Worm (Caenorhabditis elegans) whole organism, L1 larva: ENCODE data around the gene acr-2.

Source experiments
- C04F5.9 ChIP-seq: sonication (generic microtip); optimal IDR thresholded peaks from 2 replicates; lab custom pipeline; 2016; ENCODE audit warnings: missing genetic modification characterization, missing compliant biosample characterization
- F16B12.6 ChIP-seq: fragments of 150-350 bp; optimal IDR thresholded peaks from 2 replicates; lab custom pipeline; 2014; ENCODE audit warnings: missing biosample characterization, missing genetic modification characterization
- alr-1 ChIP-seq: fragments of 200-800 bp; sonication (Bioruptor generic); optimal IDR thresholded peaks from 2 replicates; lab custom pipeline; 2018; ENCODE audit warnings: borderline replicate concordance, mild to moderate bottlenecking, missing genetic modification characterization, missing compliant biosample characterization
- aly-2 ChIP-seq: fragments of 150-350 bp; optimal IDR thresholded peaks from 2 replicates; lab custom pipeline; 2014; ENCODE audit warnings: missing biosample characterization, missing genetic modification characterization
- blmp-1 ChIP-seq: fragments of 150-350 bp; optimal IDR thresholded peaks from 2 replicates; lab custom pipeline; 2014; ENCODE audit warnings: missing biosample characterization, missing genetic modification characterization
- ceh-8 ChIP-seq: fragments of 200-800 bp; sonication (Bioruptor generic); optimal IDR thresholded peaks from 2 replicates; lab custom pipeline; 2018; ENCODE audit warnings: mild to moderate bottlenecking, missing genetic modification characterization, moderate library complexity, missing compliant biosample characterization
- ceh-90 ChIP-seq: sonication (generic microtip); optimal IDR thresholded peaks from 2 replicates; lab custom pipeline; 2016; ENCODE audit warnings: missing genetic modification characterization, missing compliant biosample characterization
- ces-1 ChIP-seq: fragments of 150-350 bp; optimal IDR thresholded peaks from 2 replicates; lab custom pipeline; 2014; ENCODE audit warnings: missing biosample characterization, missing genetic modification reagents, missing genetic modification characterization
- dpl-1 ChIP-seq, 3 experiments: fragments of 150-350 bp in 2 of 3; sonication (generic microtip) in 1 of 3; optimal IDR thresholded peaks; 2 replicates each; lab custom pipeline; 2014 to 2017; ENCODE audit warnings: missing biosample characterization in 3 of 3, missing genetic modification characterization in 3 of 3, missing genetic modification reagents in 3 of 3
- efl-3 ChIP-seq: fragments of 200-800 bp; sonication (Bioruptor generic); optimal IDR thresholded peaks from 2 replicates; lab custom pipeline; 2018; ENCODE audit warnings: mild to moderate bottlenecking, missing genetic modification characterization, missing compliant biosample characterization
- egl-27 ChIP-seq, 2 experiments: fragments of 150-350 bp in 1 of 2; sonication (generic microtip); optimal IDR thresholded peaks; 3 replicates each; lab custom pipeline; 2017 to 2018; ENCODE audit warnings: missing biosample characterization in 2 of 2, missing genetic modification characterization in 2 of 2, missing genetic modification reagents in 2 of 2
- elt-2 ChIP-seq: sonication (generic microtip); optimal IDR thresholded peaks from 2 replicates; lab custom pipeline; 2016; ENCODE audit warnings: missing genetic modification characterization, mild to moderate bottlenecking, inconsistent platforms, missing compliant biosample characterization, missing genetic modification reagents
- elt-3 ChIP-seq, 6 experiments: fragments of 150-350 bp in 1 of 6; sonication (generic microtip); optimal IDR thresholded peaks; 2 replicates each; lab custom pipeline; 2017 to 2018; ENCODE audit warnings: missing biosample characterization in 6 of 6, missing genetic modification characterization in 6 of 6, inconsistent platforms in 1 of 6
- fkh-4 ChIP-seq: sonication (generic microtip); optimal IDR thresholded peaks from 2 replicates; lab custom pipeline; 2016; ENCODE audit warnings: missing compliant biosample characterization, missing genetic modification characterization, borderline replicate concordance
- fkh-8 ChIP-seq: sonication (generic microtip); optimal IDR thresholded peaks from 2 replicates; lab custom pipeline; 2016; ENCODE audit warnings: mild to moderate bottlenecking, missing genetic modification characterization, missing compliant biosample characterization
- fos-1 ChIP-seq: fragments of 150-350 bp; optimal IDR thresholded peaks from 2 replicates; lab custom pipeline; 2014; ENCODE audit warnings: missing biosample characterization, missing genetic modification characterization
- grh-1 ChIP-seq: fragments of 200-800 bp; sonication (Bioruptor generic); IDR thresholded peaks from 2 replicates; pipeline ENCODE4 v1.3.6; 2022; ENCODE audit warnings: missing genetic modification reagents, missing genetic modification characterization, missing compliant biosample characterization
- hlh-17 ChIP-seq: fragments of 200-800 bp; sonication (Bioruptor generic); optimal IDR thresholded peaks from 2 replicates; lab custom pipeline; 2018; ENCODE audit warnings: missing genetic modification characterization, mild to moderate bottlenecking, missing compliant biosample characterization, moderate library complexity, borderline replicate concordance
- irx-1 ChIP-seq: sonication (generic microtip); optimal IDR thresholded peaks from 2 replicates; lab custom pipeline; 2016; ENCODE audit warnings: missing genetic modification characterization, missing compliant biosample characterization
- jun-1 ChIP-seq: fragments of 150-350 bp; optimal IDR thresholded peaks from 2 replicates; lab custom pipeline; 2014; ENCODE audit warnings: missing biosample characterization, missing genetic modification reagents, missing genetic modification characterization
- lin-14 ChIP-seq: fragments of 200-800 bp; sonication (Bioruptor generic); optimal IDR thresholded peaks from 2 replicates; lab custom pipeline; 2018; ENCODE audit warnings: mild to moderate bottlenecking, missing genetic modification characterization, moderate library complexity, missing compliant biosample characterization
- lin-15B ChIP-seq: fragments of 150-350 bp; sonication (generic microtip); optimal IDR thresholded peaks from 3 replicates; lab custom pipeline; 2014; ENCODE audit warnings: missing biosample characterization, missing genetic modification characterization
- mab-9 ChIP-seq: fragments of 200-800 bp; sonication (Bioruptor generic); IDR thresholded peaks from 2 replicates; pipeline ENCODE4 v1.3.6; 2022; ENCODE audit warnings: missing genetic modification reagents, missing genetic modification characterization, missing compliant biosample characterization
- mef-2 ChIP-seq: fragments of 150-350 bp; optimal IDR thresholded peaks from 2 replicates; lab custom pipeline; 2014; ENCODE audit warnings: missing biosample characterization, missing genetic modification characterization
- mep-1 ChIP-seq: fragments of 150-350 bp; optimal IDR thresholded peaks from 2 replicates; lab custom pipeline; 2014; ENCODE audit warnings: missing biosample characterization, missing genetic modification characterization
- nhr-11 ChIP-seq: fragments of 150-350 bp; optimal IDR thresholded peaks from 2 replicates; lab custom pipeline; 2014; ENCODE audit warnings: missing biosample characterization, missing genetic modification characterization
- nhr-12 ChIP-seq: sonication (generic microtip); optimal IDR thresholded peaks from 2 replicates; lab custom pipeline; 2017; ENCODE audit warnings: missing biosample characterization, missing genetic modification characterization
- nhr-20 ChIP-seq: sonication (generic microtip); optimal IDR thresholded peaks from 2 replicates; lab custom pipeline; 2016; ENCODE audit warnings: mild to moderate bottlenecking, missing genetic modification characterization, missing compliant biosample characterization
- nhr-237 ChIP-seq: fragments of 150-350 bp; optimal IDR thresholded peaks from 2 replicates; lab custom pipeline; 2014; ENCODE audit warnings: missing biosample characterization, missing genetic modification characterization
- nhr-28 ChIP-seq: fragments of 150-350 bp; optimal IDR thresholded peaks from 2 replicates; lab custom pipeline; 2014; ENCODE audit warnings: missing biosample characterization, missing genetic modification characterization
- nhr-47 ChIP-seq: sonication (generic microtip); optimal IDR thresholded peaks from 2 replicates; lab custom pipeline; 2016; ENCODE audit warnings: mild to moderate bottlenecking, missing genetic modification characterization, moderate library complexity, missing compliant biosample characterization
- nhr-71 ChIP-seq: sonication (generic microtip); optimal IDR thresholded peaks from 2 replicates; lab custom pipeline; 2016; ENCODE audit warnings: mild to moderate bottlenecking, missing genetic modification characterization, moderate library complexity, missing compliant biosample characterization
- nhr-76 ChIP-seq: sonication (generic microtip); optimal IDR thresholded peaks from 2 replicates; lab custom pipeline; 2017; ENCODE audit warnings: missing biosample characterization, missing genetic modification characterization
- nhr-85 ChIP-seq: sonication (generic microtip); peaks from one replicate; lab custom pipeline; 2016; ENCODE audit warnings: missing genetic modification characterization, inconsistent platforms, missing compliant biosample characterization
- nhr-90 ChIP-seq: sonication (generic microtip); optimal IDR thresholded peaks from 2 replicates; lab custom pipeline; 2016; ENCODE audit warnings: mild to moderate bottlenecking, missing genetic modification characterization, missing compliant biosample characterization; ENCODE audit not compliant: poor library complexity
- pag-3 ChIP-seq: sonication (generic microtip); optimal IDR thresholded peaks from 2 replicates; lab custom pipeline; 2017; ENCODE audit warnings: missing genetic modification characterization, mild to moderate bottlenecking, missing compliant biosample characterization, antibody characterized with exemption, borderline replicate concordance; ENCODE audit not compliant: insufficient read depth
- pqm-1 ChIP-seq: sonication (generic microtip); optimal IDR thresholded peaks from 3 replicates; lab custom pipeline; 2017; ENCODE audit warnings: missing biosample characterization, missing genetic modification characterization
- rnt-1 ChIP-seq: sonication (generic microtip); optimal IDR thresholded peaks from 2 replicates; lab custom pipeline; 2016; ENCODE audit warnings: mild to moderate bottlenecking, missing genetic modification characterization, moderate library complexity, missing compliant biosample characterization
- snpc-4 ChIP-seq: fragments of 150-350 bp; optimal IDR thresholded peaks from 2 replicates; lab custom pipeline; 2014; ENCODE audit warnings: missing biosample characterization, missing genetic modification characterization
- sox-4 ChIP-seq: sonication (generic microtip); optimal IDR thresholded peaks from 2 replicates; lab custom pipeline; 2016; ENCODE audit warnings: missing genetic modification characterization, missing compliant biosample characterization
- sptf-1 ChIP-seq: fragments of 150-350 bp; optimal IDR thresholded peaks from 2 replicates; lab custom pipeline; 2014; ENCODE audit warnings: missing biosample characterization, missing genetic modification characterization
- unc-30 ChIP-seq: sonication (generic microtip); optimal IDR thresholded peaks from 2 replicates; lab custom pipeline; 2017; ENCODE audit warnings: missing biosample characterization, missing genetic modification characterization
- unc-62 ChIP-seq: fragments of 150-350 bp; optimal IDR thresholded peaks from 2 replicates; lab custom pipeline; 2014; ENCODE audit warnings: missing biosample characterization, missing genetic modification reagents, missing genetic modification characterization
- unc-86 ChIP-seq: sonication (generic microtip); optimal IDR thresholded peaks from 2 replicates; lab custom pipeline; 2016; ENCODE audit warnings: missing genetic modification characterization, missing compliant biosample characterization
- unc-98 ChIP-seq: fragments of 200-800 bp; sonication (Bioruptor generic); IDR thresholded peaks from 2 replicates; pipeline ENCODE4 v1.3.6; 2022; ENCODE audit warnings: missing genetic modification characterization, missing compliant biosample characterization
- vab-15 ChIP-seq: sonication (generic microtip); optimal IDR thresholded peaks from 2 replicates; lab custom pipeline; 2017; ENCODE audit warnings: missing genotype, mild to moderate bottlenecking, missing genetic modification characterization, missing compliant biosample characterization
- xbp-1 ChIP-seq: sonication (generic microtip); optimal IDR thresholded peaks from 2 replicates; lab custom pipeline; 2016; ENCODE audit warnings: missing genetic modification characterization, missing compliant biosample characterization
- zag-1 ChIP-seq: fragments of 150-350 bp; optimal IDR thresholded peaks from 2 replicates; lab custom pipeline; 2014; ENCODE audit warnings: missing biosample characterization, missing genetic modification characterization
- zip-4 ChIP-seq: fragments of 200-800 bp; sonication (Bioruptor generic); optimal IDR thresholded peaks from 2 replicates; lab custom pipeline; 2018; ENCODE audit warnings: mild to moderate bottlenecking, missing genetic modification characterization, moderate library complexity, missing compliant biosample characterization
- ztf-11 ChIP-seq, 2 experiments: sonication (generic microtip); optimal IDR thresholded peaks; 2 replicates each; lab custom pipeline; 2016 to 2017; ENCODE audit warnings: missing genetic modification characterization in 2 of 2, missing biosample characterization in 1 of 2, missing compliant biosample characterization in 1 of 2
- ztf-4 ChIP-seq: fragments of 150-350 bp; optimal IDR thresholded peaks from 2 replicates; lab custom pipeline; 2014; ENCODE audit warnings: missing biosample characterization, missing genetic modification characterization

acr-2 gene

ce11 chrX:6741532-6741931, 39.2 kb downstream of the acr-2 start (continued):
- TF ChIP-seq nhr-90 (tag; lab: Kevin White, UChicago) (peak; percentile 78), F16B12.6 (tag; lab: Kevin White, UChicago) (no peak), mab-9 (peak; percentile 57), nhr-20 (tag; lab: Kevin White, UChicago) (peak; percentile 76), nhr-85 (tag; lab: Kevin White, UChicago) (peak; percentile 98), fkh-4 (no peak), irx-1 (tag; lab: Kevin White, UChicago) (no peak), grh-1 (GFP tag; lab: Robert Waterston, UW) (peak; percentile 85), mep-1 (tag; lab: Kevin White, UChicago) (peak; percentile 77), ceh-8 (GFP tag; lab: Kevin White, UChicago) (no peak), hlh-17 (GFP tag; lab: Kevin White, UChicago) (no peak), elt-2 (tag; lab: Kevin White, UChicago) (peak; percentile 25), nhr-237 (tag; lab: Kevin White, UChicago) (no peak), lin-14 (peak; percentile 42), pqm-1 (no peak), unc-98 (GFP tag; lab: Robert Waterston, UW) (no peak), jun-1 (tag; lab: Kevin White, UChicago) (no peak), ces-1 (no peak), ztf-4 (tag; lab: Kevin White, UChicago) (peak; percentile 79), nhr-71 (peak; percentile 49), unc-86 (tag; lab: Kevin White, UChicago) (no peak), efl-3 (GFP tag; lab: Kevin White, UChicago) (no peak), nhr-11 (tag; lab: Kevin White, UChicago) (no peak), fkh-8 (tag; lab: Kevin White, UChicago) (no peak), zip-4 (GFP tag; lab: Kevin White, UChicago) (no peak), blmp-1 (tag; lab: Kevin White, UChicago) (peak; percentile 96), pag-3 (tag; lab: Kevin White, UChicago) (no peak), lin-15B (tag; lab: Kevin White, UChicago) (no peak), zag-1 (tag; lab: Kevin White, UChicago) (no peak), egl-27 (tag; optimal IDR thresholded peaks at IDR 0.05; lab: Kevin White, UChicago) (peak in 1 of 2 experiments; percentile 26), xbp-1 (tag; lab: Kevin White, UChicago) (no peak), nhr-76 (tag; lab: Kevin White, UChicago) (no peak), C04F5.9 (tag; lab: Kevin White, UChicago) (no peak), sox-4 (tag; lab: Kevin White, UChicago) (no peak), unc-30 (tag; lab: Kevin White, UChicago) (no peak), snpc-4 (tag; lab: Kevin White, UChicago) (no peak), vab-15 (tag; lab: Kevin White, UChicago) (no peak), alr-1 (tag; lab: Kevin White, UChicago) (no peak), rnt-1 (tag; lab: Kevin White, UChicago) (peak; percentile 64), nhr-28 (tag; lab: Kevin White, UChicago) (no peak), nhr-47 (no peak), fos-1 (tag; lab: Kevin White, UChicago) (no peak), unc-62 (GFP tag; lab: Kevin White, UChicago) (no peak), sptf-1 (no peak), mef-2 (no peak), dpl-1 (GFP tag; optimal IDR thresholded peaks at IDR 0.05; lab: Kevin White, UChicago) (peak; percentile 8 to 17 (median 17)), aly-2 (tag; lab: Kevin White, UChicago) (no peak), nhr-12 (tag; lab: Kevin White, UChicago) (no peak), ceh-90 (tag; lab: Kevin White, UChicago) (no peak), ztf-11 (tag; optimal IDR thresholded peaks at IDR 0.05; lab: Kevin White, UChicago) (no peak), elt-3 (tag; optimal IDR thresholded peaks at IDR 0.05; lab: Kevin White, UChicago) (peak in 2 of 6 experiments; percentile 88 to 90)
